Worm (Caenorhabditis elegans) whole organism, L2 larva: Measurements from ENCODE around the gene rbd-1.

Experiments used
- C34F6.9 ChIP-seq: fragments of 150-350 bp; optimal IDR thresholded peaks from 2 replicates; lab custom pipeline; 2014; ENCODE audit warnings: missing biosample characterization, missing genetic modification characterization
- F13H6.1 ChIP-seq: sonication (generic microtip); optimal IDR thresholded peaks from 2 replicates; lab custom pipeline; 2016; ENCODE audit warnings: missing genetic modification characterization, missing compliant biosample characterization
- Y55F3AM.14 ChIP-seq: fragments of 200-800 bp; sonication (Bioruptor generic); optimal IDR thresholded peaks from 2 replicates; lab custom pipeline; 2018; ENCODE audit warnings: mild to moderate bottlenecking, missing genetic modification characterization, missing compliant biosample characterization
- ZK546.5 ChIP-seq: sonication (generic microtip); optimal IDR thresholded peaks from 2 replicates; lab custom pipeline; 2017; ENCODE audit warnings: missing biosample characterization, missing genetic modification characterization
- alr-1 ChIP-seq: fragments of 150-350 bp; optimal IDR thresholded peaks from 2 replicates; lab custom pipeline; 2014; ENCODE audit warnings: missing biosample characterization, missing genetic modification characterization
- ama-1 ChIP-seq: fragments of 150-350 bp; optimal IDR thresholded peaks from 2 replicates; lab custom pipeline; 2018; ENCODE audit warnings: inconsistent platforms
- blmp-1 ChIP-seq: sonication (generic microtip); optimal IDR thresholded peaks from 2 replicates; lab custom pipeline; 2017; ENCODE audit warnings: missing genetic modification characterization, mild to moderate bottlenecking, missing compliant biosample characterization, antibody characterized with exemption, moderate library complexity; ENCODE audit not compliant: insufficient read depth
- ceh-16 ChIP-seq: fragments of 150-350 bp; optimal IDR thresholded peaks from 2 replicates; lab custom pipeline; 2014; ENCODE audit warnings: missing biosample characterization, missing genetic modification characterization
- ceh-82 ChIP-seq: fragments of 150-350 bp; optimal IDR thresholded peaks from 2 replicates; lab custom pipeline; 2014; ENCODE audit warnings: missing biosample characterization, missing genetic modification characterization
- crh-2 ChIP-seq: sonication (generic microtip); optimal IDR thresholded peaks from 2 replicates; lab custom pipeline; 2017; ENCODE audit warnings: missing biosample characterization, missing genetic modification characterization
- dmd-4 ChIP-seq: sonication (generic microtip); optimal IDR thresholded peaks from 2 replicates; lab custom pipeline; 2017; ENCODE audit warnings: missing biosample characterization, missing genetic modification characterization
- egl-27 ChIP-seq: sonication (generic microtip); optimal IDR thresholded peaks from 3 replicates; lab custom pipeline; 2017; ENCODE audit warnings: missing biosample characterization, missing genetic modification reagents, missing genetic modification characterization
- elt-1 ChIP-seq: fragments of 150-350 bp; optimal IDR thresholded peaks from 2 replicates; lab custom pipeline; 2014; ENCODE audit warnings: missing biosample characterization, missing genetic modification characterization
- elt-3 ChIP-seq: sonication (generic microtip); optimal IDR thresholded peaks from 2 replicates; lab custom pipeline; 2017; ENCODE audit warnings: missing biosample characterization, missing genetic modification characterization
- fos-1 ChIP-seq: fragments of 150-350 bp; optimal IDR thresholded peaks from 2 replicates; lab custom pipeline; 2014; ENCODE audit warnings: missing biosample characterization, missing genetic modification characterization
- gmeb-1 ChIP-seq: fragments of 150-350 bp; optimal IDR thresholded peaks from 2 replicates; lab custom pipeline; 2014; ENCODE audit warnings: missing biosample characterization, missing genetic modification characterization
- lin-11 ChIP-seq: fragments of 150-350 bp; sonication (generic microtip); optimal IDR thresholded peaks from 2 replicates; lab custom pipeline; 2014; ENCODE audit warnings: missing biosample characterization, missing genetic modification characterization, inconsistent platforms, mixed read lengths
- lin-13 ChIP-seq: fragments of 150-350 bp; optimal IDR thresholded peaks from 2 replicates; lab custom pipeline; 2014; ENCODE audit warnings: missing biosample characterization, missing genetic modification reagents, missing genetic modification characterization
- lin-39 ChIP-seq: fragments of 150-350 bp; optimal IDR thresholded peaks from 2 replicates; lab custom pipeline; 2014; ENCODE audit warnings: missing biosample characterization, missing genetic modification reagents, missing genetic modification characterization
- lsy-2 ChIP-seq, 2 experiments: fragments of 150-350 bp in 1 of 2; sonication (generic microtip) in 1 of 2; optimal IDR thresholded peaks; 2 replicates each; lab custom pipeline; 2014 to 2017; ENCODE audit warnings: missing biosample characterization in 2 of 2, missing genetic modification characterization in 2 of 2
- mbf-1 ChIP-seq: sonication (generic microtip); optimal IDR thresholded peaks from 2 replicates; lab custom pipeline; 2017; ENCODE audit warnings: missing biosample characterization, missing genetic modification characterization
- mdl-1 ChIP-seq, 2 experiments: fragments of 150-350 bp in 1 of 2; sonication (generic microtip) in 1 of 2; optimal IDR thresholded peaks; 2 replicates each; lab custom pipeline; 2017; ENCODE audit warnings: missing biosample characterization in 2 of 2, missing genetic modification characterization in 2 of 2
- nhr-10 ChIP-seq: sonication (generic microtip); optimal IDR thresholded peaks from 2 replicates; lab custom pipeline; 2017; ENCODE audit warnings: missing biosample characterization, missing genetic modification characterization
- nhr-11 ChIP-seq: fragments of 150-350 bp; optimal IDR thresholded peaks from 2 replicates; lab custom pipeline; 2014; ENCODE audit warnings: missing biosample characterization, missing genetic modification characterization
- nhr-12 ChIP-seq: fragments of 150-350 bp; optimal IDR thresholded peaks from 2 replicates; lab custom pipeline; 2014; ENCODE audit warnings: missing biosample characterization, missing genetic modification characterization
- nhr-129 ChIP-seq: fragments of 150-350 bp; optimal IDR thresholded peaks from 2 replicates; lab custom pipeline; 2014; ENCODE audit warnings: missing biosample characterization, missing genetic modification characterization
- nhr-21 ChIP-seq: fragments of 150-350 bp; optimal IDR thresholded peaks from 2 replicates; lab custom pipeline; 2014; ENCODE audit warnings: missing biosample characterization, missing genetic modification characterization
- nhr-25 ChIP-seq: fragments of 150-350 bp; sonication (generic microtip); optimal IDR thresholded peaks from 3 replicates; lab custom pipeline; 2014; ENCODE audit warnings: missing biosample characterization, missing genetic modification characterization
- nhr-6 ChIP-seq: fragments of 150-350 bp; optimal IDR thresholded peaks from 2 replicates; lab custom pipeline; 2014; ENCODE audit warnings: missing biosample characterization, missing genetic modification characterization
- nhr-77 ChIP-seq: fragments of 150-350 bp; optimal IDR thresholded peaks from 2 replicates; lab custom pipeline; 2014; ENCODE audit warnings: missing biosample characterization, missing genetic modification characterization
- peb-1 ChIP-seq: fragments of 150-350 bp; optimal IDR thresholded peaks from 2 replicates; lab custom pipeline; 2014; ENCODE audit warnings: missing biosample characterization, missing genetic modification characterization
- skn-1 ChIP-seq: sonication (generic microtip); optimal IDR thresholded peaks from 2 replicates; lab custom pipeline; 2017; ENCODE audit warnings: missing biosample characterization, missing genetic modification characterization
- sma-3 ChIP-seq: sonication (generic microtip); optimal IDR thresholded peaks from 2 replicates; lab custom pipeline; 2016; ENCODE audit warnings: missing genetic modification reagents, missing genetic modification characterization, missing compliant biosample characterization
- sma-9 ChIP-seq, 2 experiments: fragments of 150-350 bp in 1 of 2; sonication (generic microtip) in 1 of 2; optimal IDR thresholded peaks; 2 replicates each; lab custom pipeline; 2014 to 2016; ENCODE audit warnings: missing genetic modification characterization in 2 of 2, mild to moderate bottlenecking in 1 of 2, missing biosample characterization in 1 of 2, missing compliant biosample characterization in 1 of 2, missing genetic modification reagents in 1 of 2, moderate library complexity in 1 of 2
- snpc-4 ChIP-seq: fragments of 150-350 bp; optimal IDR thresholded peaks from 2 replicates; lab custom pipeline; 2014; ENCODE audit warnings: missing biosample characterization, missing genetic modification characterization
- unc-55 ChIP-seq: fragments of 150-350 bp; sonication (generic microtip); optimal IDR thresholded peaks from 3 replicates; lab custom pipeline; 2014; ENCODE audit warnings: missing biosample characterization, missing genetic modification reagents, missing genetic modification characterization
- unc-62 ChIP-seq: fragments of 150-350 bp; optimal IDR thresholded peaks from 2 replicates; lab custom pipeline; 2014; ENCODE audit warnings: missing biosample characterization, missing genetic modification reagents, missing genetic modification characterization
- ztf-1 ChIP-seq: fragments of 200-800 bp; sonication (Bioruptor generic); conservative IDR thresholded peaks from 2 replicates; pipeline ENCODE4 v1.3.6; 2022; ENCODE audit warnings: missing genetic modification characterization, missing compliant biosample characterization
- ztf-11 ChIP-seq: sonication (generic microtip); optimal IDR thresholded peaks from 2 replicates; lab custom pipeline; 2017; ENCODE audit warnings: missing biosample characterization, missing genetic modification characterization

Gene rbd-1

DNA sequence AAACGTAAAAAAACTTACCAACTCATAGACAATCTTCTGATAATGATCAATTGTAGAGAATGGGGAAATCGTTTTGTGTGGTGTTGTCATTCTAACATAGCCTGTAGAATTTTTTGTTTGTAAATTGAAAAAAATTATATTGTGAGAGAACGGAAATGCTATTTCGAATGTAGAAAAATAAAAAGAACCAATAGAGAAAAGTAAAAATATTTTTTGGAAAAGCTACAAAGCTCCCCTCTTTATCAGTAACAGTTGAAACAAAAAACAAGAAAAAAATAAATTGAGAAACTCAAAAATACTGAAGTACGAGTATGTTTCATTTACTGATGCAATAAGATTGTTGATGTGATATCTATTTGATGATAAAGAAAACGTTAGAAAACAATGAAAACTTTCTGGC is 13.1 kb upstream of the rbd-1 start, which contains the start of gene C27D8.3:
TSS of gene C27D8.3 (minus strand) at position 101 of the 400 bp plus-strand sequence.
- no peak for TF ChIP-seq sma-9 (GFP tag; optimal IDR thresholded peaks at IDR 0.05; lab: Kevin White, UChicago)
- no peak for TF ChIP-seq sma-9 (tag; optimal IDR thresholded peaks at IDR 0.05; lab: Kevin White, UChicago)
- no peak for TF ChIP-seq C34F6.9
- no peak for TF ChIP-seq lin-13 (GFP tag; lab: Kevin White, UChicago)
- TF ChIP-seq peb-1, result no peak
- no peak for TF ChIP-seq crh-2 (tag; lab: Kevin White, UChicago)
- no peak for TF ChIP-seq ama-1 (lab: Kevin White, UChicago)
- TF ChIP-seq nhr-25, result no peak
- no peak for TF ChIP-seq nhr-6 (tag; lab: Kevin White, UChicago)
- TF ChIP-seq F13H6.1 (tag; lab: Kevin White, UChicago), result no peak
- no peak for TF ChIP-seq egl-27
- no peak for TF ChIP-seq ceh-16 (tag; lab: Kevin White, UChicago)
- TF ChIP-seq alr-1 (tag; lab: Kevin White, UChicago), result no peak
- no peak for TF ChIP-seq unc-62 (GFP tag; lab: Kevin White, UChicago)
- TF ChIP-seq nhr-129, result no peak
- no peak for TF ChIP-seq nhr-11
- TF ChIP-seq ztf-1 (GFP tag; lab: Robert Waterston, UW), result no peak
- TF ChIP-seq nhr-77 (tag; lab: Kevin White, UChicago), result no peak
- no peak for TF ChIP-seq mbf-1 (tag; lab: Kevin White, UChicago)
- no peak for TF ChIP-seq unc-55 (GFP tag; lab: Kevin White, UChicago)
- TF ChIP-seq lin-11 (tag; lab: Kevin White, UChicago), result no peak
- TF ChIP-seq, all 48 proteins: peak for 0

DNA sequence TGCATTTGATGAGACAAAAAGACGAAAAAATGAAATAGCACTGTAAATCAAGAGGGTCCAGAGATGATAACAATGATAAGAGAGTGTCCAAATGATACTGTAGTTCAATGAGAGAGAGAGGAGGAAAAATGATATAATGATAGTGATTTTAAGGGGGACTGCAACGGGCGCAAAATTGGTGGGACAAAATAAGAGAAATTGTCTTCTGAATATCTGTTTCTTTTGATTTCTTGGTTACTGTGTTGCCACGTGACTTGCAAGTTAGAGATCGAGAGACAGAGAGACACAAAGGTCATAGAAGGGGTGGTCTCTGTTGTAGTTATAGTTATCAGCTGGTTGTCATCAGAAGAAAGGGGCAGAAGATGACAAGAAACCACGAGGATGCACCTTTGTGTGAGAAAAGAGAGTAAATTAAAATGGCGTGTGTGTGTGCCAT is 8.8 kb upstream of the rbd-1 start:
- TF ChIP-seq unc-55 (GFP tag; lab: Kevin White, UChicago) (no peak), ZK546.5 (tag; lab: Kevin White, UChicago) (no peak), nhr-21 (tag; lab: Kevin White, UChicago) (peak; percentile 75), lsy-2 (tag; optimal IDR thresholded peaks at IDR 0.05; lab: Kevin White, UChicago) (peak in 1 of 2 experiments; percentile 42), Y55F3AM.14 (GFP tag; lab: Kevin White, UChicago) (peak; percentile 53), sma-3 (peak; percentile 89), fos-1 (peak; percentile 88), nhr-129 (peak; percentile 18), blmp-1 (peak; percentile 25), F13H6.1 (tag; lab: Kevin White, UChicago) (peak; percentile 41), ama-1 (lab: Kevin White, UChicago) (peak; percentile 9), elt-3 (no peak), lin-39 (no peak), dmd-4 (no peak), mdl-1 (tag; optimal IDR thresholded peaks at IDR 0.05; lab: Kevin White, UChicago) (peak in 1 of 2 experiments; percentile 76), lin-13 (GFP tag; lab: Kevin White, UChicago) (peak; percentile 42), lin-11 (tag; lab: Kevin White, UChicago) (no peak), gmeb-1 (tag; lab: Kevin White, UChicago) (peak; percentile 67), sma-9 (GFP tag; optimal IDR thresholded peaks at IDR 0.05; lab: Kevin White, UChicago) (peak; percentile 89), sma-9 (tag; optimal IDR thresholded peaks at IDR 0.05; lab: Kevin White, UChicago) (no peak), nhr-25 (peak; percentile 78), crh-2 (tag; lab: Kevin White, UChicago) (peak; percentile 67), nhr-6 (tag; lab: Kevin White, UChicago) (peak; percentile 38), skn-1 (tag; lab: Kevin White, UChicago) (peak; percentile 38)

DNA sequence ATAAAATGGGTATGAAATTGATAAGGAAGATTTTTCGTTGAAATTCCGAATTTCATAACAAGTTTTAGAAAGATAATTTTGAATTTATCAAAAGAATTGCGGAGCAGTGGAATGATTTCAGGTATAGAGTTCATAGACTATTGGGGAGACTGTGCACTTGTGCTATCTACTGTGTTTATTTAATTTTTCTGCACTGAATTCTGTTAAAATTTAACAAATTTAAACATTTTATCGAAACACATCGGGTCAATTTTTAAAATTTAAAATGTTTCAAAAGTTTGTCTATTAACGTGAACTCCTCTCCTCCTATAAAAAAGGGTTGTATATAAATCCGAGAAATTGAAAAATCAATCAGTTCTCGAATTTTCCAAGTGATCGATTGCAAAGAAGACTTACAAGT is 7.3 kb upstream of the rbd-1 start, which contains the start of gene C27D8.1:
TSS of gene C27D8.1 (plus strand) at position 301 of the 400 bp plus-strand sequence.
- TF ChIP-seq sma-3 (no peak), ceh-16 (tag; lab: Kevin White, UChicago) (no peak), ztf-1 (GFP tag; lab: Robert Waterston, UW) (no peak), skn-1 (tag; lab: Kevin White, UChicago) (no peak), alr-1 (tag; lab: Kevin White, UChicago) (no peak), gmeb-1 (tag; lab: Kevin White, UChicago) (no peak), C34F6.9 (no peak), snpc-4 (no peak), elt-1 (tag; lab: Kevin White, UChicago) (no peak), nhr-6 (tag; lab: Kevin White, UChicago) (no peak), nhr-25 (no peak), blmp-1 (no peak), mdl-1 (tag; optimal IDR thresholded peaks at IDR 0.05; lab: Kevin White, UChicago) (no peak), ama-1 (lab: Kevin White, UChicago) (no peak)

DNA sequence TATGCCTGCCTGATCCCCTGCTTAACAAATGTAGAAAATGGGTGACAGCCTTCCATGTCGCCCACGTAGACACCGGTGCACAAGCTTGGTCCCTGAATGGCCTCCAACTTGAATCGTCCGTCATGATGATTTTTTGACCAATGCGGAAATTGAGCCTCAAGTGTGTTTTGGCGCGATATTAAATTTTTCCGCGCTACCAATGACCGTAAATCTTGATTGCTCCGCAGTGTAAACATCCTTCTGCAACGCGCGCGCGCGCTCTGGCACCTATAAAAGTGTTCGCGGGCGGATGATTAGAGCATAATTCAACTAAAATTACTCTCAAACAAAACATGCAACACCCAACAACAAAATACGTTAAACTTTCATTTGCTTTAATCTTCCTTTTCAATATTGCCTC is 5.1 kb upstream of the rbd-1 start, which contains the start of gene idpp-7:
TSS of gene idpp-7 (plus strand) at position 301 of the 400 bp plus-strand sequence.
- no peak for TF ChIP-seq nhr-77 (tag; lab: Kevin White, UChicago)
- no peak for TF ChIP-seq ztf-11 (tag; lab: Kevin White, UChicago)
- TF ChIP-seq ztf-1 (GFP tag; lab: Robert Waterston, UW), result no peak
- no peak for TF ChIP-seq Y55F3AM.14 (GFP tag; lab: Kevin White, UChicago)
- no peak for TF ChIP-seq C34F6.9
- TF ChIP-seq F13H6.1 (tag; lab: Kevin White, UChicago), result no peak
- no peak for TF ChIP-seq egl-27
- no peak for TF ChIP-seq ceh-16 (tag; lab: Kevin White, UChicago)
- no peak for TF ChIP-seq ceh-82
- no peak for TF ChIP-seq mdl-1 (tag; optimal IDR thresholded peaks at IDR 0.05; lab: Kevin White, UChicago)
- TF ChIP-seq nhr-21 (tag; lab: Kevin White, UChicago), result no peak
- TF ChIP-seq lin-13 (GFP tag; lab: Kevin White, UChicago), result no peak
- TF ChIP-seq blmp-1, result no peak
- TF ChIP-seq nhr-12, result no peak
- no peak for TF ChIP-seq nhr-10 (tag; lab: Kevin White, UChicago)
- TF ChIP-seq skn-1 (tag; lab: Kevin White, UChicago), result no peak
- no peak for TF ChIP-seq elt-3
- no peak for TF ChIP-seq elt-1 (tag; lab: Kevin White, UChicago)
- TF ChIP-seq unc-55 (GFP tag; lab: Kevin White, UChicago), result no peak
